Fruit fly (Drosophila melanogaster) Kc167 (cell line): ENCODE data around the gene CG18641.

Experiments
- Myc ChIP-seq: fragments of >200 bp; optimal IDR thresholded peaks from 2 replicates; lab custom pipeline; 2017; ENCODE audit warnings: missing external identifiers
- Sin3A ChIP-seq: fragments of >200 bp; optimal IDR thresholded peaks from 2 replicates; lab custom pipeline; 2018; ENCODE audit warnings: missing external identifiers
- h ChIP-seq: fragments of >200 bp; optimal IDR thresholded peaks from 3 replicates; lab custom pipeline; 2018; ENCODE audit warnings: missing external identifiers
- insv ChIP-seq: fragments of >200 bp; optimal IDR thresholded peaks from 3 replicates; lab custom pipeline; 2018; ENCODE audit warnings: missing external identifiers
- psq ChIP-seq: fragments of >200 bp; optimal IDR thresholded peaks from 2 replicates; lab custom pipeline; 2017; ENCODE audit warnings: missing external identifiers
- ttk ChIP-seq: sonication (Bioruptor generic); optimal IDR thresholded peaks from 2 replicates; lab custom pipeline; 2017; ENCODE audit warnings: missing external identifiers

DNA sequence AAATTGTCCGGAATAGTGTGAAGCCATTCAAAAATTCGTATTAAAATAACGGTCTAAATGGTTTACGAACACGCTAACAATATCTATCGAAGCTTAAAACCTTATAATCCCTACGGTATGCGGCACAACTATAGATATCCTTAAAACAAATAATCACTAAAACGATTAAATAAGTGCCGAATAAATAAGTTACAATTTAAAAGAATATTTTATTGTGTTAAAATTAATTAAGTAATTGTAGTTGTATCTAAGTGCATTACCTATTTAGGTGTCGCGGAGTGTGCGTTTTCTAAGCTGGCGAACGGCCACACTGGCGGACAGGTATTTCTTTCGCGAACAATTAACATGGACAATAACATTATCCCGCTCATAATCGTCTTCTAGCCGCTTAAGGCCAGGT lies 34.3 kb downstream of the CG18641 start, which contains the start of gene Eogt:
- TF ChIP-seq insv (lab: Kevin White, UChicago) (no peak), psq (lab: Kevin White, UChicago) (no peak), Myc (lab: Kevin White, UChicago) (no peak), h (lab: Kevin White, UChicago) (no peak), ttk (lab: Kevin White, UChicago) (no peak), Sin3A (lab: Kevin White, UChicago) (no peak)
